Worm (Caenorhabditis elegans) whole organism, mixed stage, embryonic: ENCODE data around the gene sgn-1.

Experiments
- M03D4.4 ChIP-seq: sonication (generic microtip); optimal IDR thresholded peaks from 2 replicates; lab custom pipeline; 2017; ENCODE audit warnings: mild to moderate bottlenecking, missing genetic modification characterization, missing compliant biosample characterization
- bed-3 ChIP-seq: fragments of 200-800 bp; sonication (Bioruptor generic); optimal IDR thresholded peaks from 3 replicates; lab custom pipeline; 2018; ENCODE audit warnings: mild to moderate bottlenecking, missing genetic modification characterization, moderate library complexity, missing compliant biosample characterization
- blmp-1 ChIP-seq: fragments of 150-350 bp; optimal IDR thresholded peaks from 2 replicates; lab custom pipeline; 2014; ENCODE audit warnings: missing biosample characterization, missing genetic modification characterization
- ceh-39 ChIP-seq: fragments of 150-350 bp; optimal IDR thresholded peaks from 2 replicates; lab custom pipeline; 2014; ENCODE audit warnings: missing biosample characterization, missing genetic modification characterization
- ceh-43 ChIP-seq: fragments of 200-800 bp; sonication (Bioruptor generic); optimal IDR thresholded peaks from 2 replicates; lab custom pipeline; 2018; ENCODE audit warnings: mild to moderate bottlenecking, missing genetic modification characterization, moderate library complexity, missing compliant biosample characterization
- ceh-83 ChIP-seq: fragments of 200-800 bp; sonication (Bioruptor generic); optimal IDR thresholded peaks from 2 replicates; lab custom pipeline; 2018; ENCODE audit warnings: mild to moderate bottlenecking, missing genetic modification characterization, missing compliant biosample characterization
- ces-1 ChIP-seq: fragments of 150-350 bp; optimal IDR thresholded peaks from 2 replicates; lab custom pipeline; 2014; ENCODE audit warnings: missing biosample characterization, missing genetic modification reagents, missing genetic modification characterization
- cnd-1 ChIP-seq: fragments of 200-800 bp; sonication (Bioruptor generic); optimal IDR thresholded peaks from 2 replicates; lab custom pipeline; 2018; ENCODE audit warnings: mild to moderate bottlenecking, missing genetic modification characterization, missing compliant biosample characterization
- drap-1 ChIP-seq: fragments of 200-800 bp; sonication (Bioruptor generic); optimal IDR thresholded peaks from 3 replicates; lab custom pipeline; 2018; ENCODE audit warnings: mild to moderate bottlenecking, missing genetic modification characterization, missing compliant biosample characterization
- elt-1 ChIP-seq: sonication (generic microtip); optimal IDR thresholded peaks from 2 replicates; lab custom pipeline; 2017; ENCODE audit warnings: missing genetic modification characterization, mild to moderate bottlenecking, missing compliant biosample characterization, antibody characterized with exemption, moderate library complexity, borderline replicate concordance; ENCODE audit not compliant: insufficient read depth
- elt-3 ChIP-seq: fragments of 150-350 bp; optimal IDR thresholded peaks from 2 replicates; lab custom pipeline; 2014; ENCODE audit warnings: missing biosample characterization, missing genetic modification characterization
- flh-1 ChIP-seq: fragments of 200-800 bp; sonication (Bioruptor generic); optimal IDR thresholded peaks from 2 replicates; lab custom pipeline; 2018; ENCODE audit warnings: mild to moderate bottlenecking, missing genetic modification characterization, moderate library complexity, missing compliant biosample characterization
- ham-2 ChIP-seq: fragments of 200-800 bp; sonication (Bioruptor generic); optimal IDR thresholded peaks from 2 replicates; lab custom pipeline; 2018; ENCODE audit warnings: mild to moderate bottlenecking, missing genetic modification characterization, missing compliant biosample characterization
- hlh-1 ChIP-seq: fragments of 150-350 bp; optimal IDR thresholded peaks from 2 replicates; lab custom pipeline; 2014; ENCODE audit warnings: missing biosample characterization, missing genetic modification reagents, missing genetic modification characterization
- lin-32 ChIP-seq: fragments of 200-800 bp; sonication (Bioruptor generic); optimal IDR thresholded peaks from 2 replicates; lab custom pipeline; 2018; ENCODE audit warnings: mild to moderate bottlenecking, missing genetic modification characterization, missing compliant biosample characterization
- lsy-2 ChIP-seq: fragments of 150-350 bp; optimal IDR thresholded peaks from 2 replicates; lab custom pipeline; 2014; ENCODE audit warnings: missing biosample characterization, missing genetic modification characterization
- mab-5 ChIP-seq: fragments of 150-350 bp; optimal IDR thresholded peaks from 2 replicates; lab custom pipeline; 2014; ENCODE audit warnings: missing biosample characterization, missing genetic modification characterization
- mep-1 ChIP-seq: fragments of 150-350 bp; optimal IDR thresholded peaks from 2 replicates; lab custom pipeline; 2017; ENCODE audit warnings: missing biosample characterization, missing genetic modification reagents, missing genetic modification characterization, inconsistent platforms
- mls-2 ChIP-seq: sonication (generic microtip); optimal IDR thresholded peaks from 2 replicates; lab custom pipeline; 2016; ENCODE audit warnings: mild to moderate bottlenecking, missing genetic modification characterization, moderate library complexity, missing compliant biosample characterization
- nhr-12 ChIP-seq: fragments of 150-350 bp; optimal IDR thresholded peaks from 2 replicates; lab custom pipeline; 2014; ENCODE audit warnings: missing biosample characterization, missing genetic modification characterization
- nhr-2 ChIP-seq: fragments of 150-350 bp; optimal IDR thresholded peaks from 2 replicates; lab custom pipeline; 2014; ENCODE audit warnings: missing biosample characterization, missing genetic modification characterization
- nhr-28 ChIP-seq: fragments of 150-350 bp; optimal IDR thresholded peaks from 2 replicates; lab custom pipeline; 2014; ENCODE audit warnings: missing biosample characterization, missing genetic modification characterization
- nhr-76 ChIP-seq: sonication (generic microtip); optimal IDR thresholded peaks from 2 replicates; lab custom pipeline; 2017; ENCODE audit warnings: missing biosample characterization, missing genetic modification characterization
- pha-4 ChIP-seq: fragments of 150-350 bp; optimal IDR thresholded peaks from 2 replicates; lab custom pipeline; 2018; ENCODE audit warnings: missing biosample characterization, missing genetic modification reagents, missing genetic modification characterization
- sem-2 ChIP-seq: fragments of 200-800 bp; sonication (Bioruptor generic); optimal IDR thresholded peaks from 2 replicates; lab custom pipeline; 2018; ENCODE audit warnings: mild to moderate bottlenecking, missing genetic modification characterization, missing compliant biosample characterization
- snpc-4 ChIP-seq: fragments of 150-350 bp; optimal IDR thresholded peaks from 2 replicates; lab custom pipeline; 2014; ENCODE audit warnings: missing biosample characterization, missing genetic modification characterization
- sptf-1 ChIP-seq: sonication (generic microtip); optimal IDR thresholded peaks from 2 replicates; lab custom pipeline; 2017; ENCODE audit warnings: mild to moderate bottlenecking, missing genetic modification characterization, moderate library complexity, missing compliant biosample characterization
- tbx-8 ChIP-seq: fragments of 200-800 bp; sonication (Bioruptor generic); optimal IDR thresholded peaks from 2 replicates; lab custom pipeline; 2018; ENCODE audit warnings: mild to moderate bottlenecking, missing genetic modification characterization, moderate library complexity, missing compliant biosample characterization
- unc-120 ChIP-seq: sonication (generic microtip); optimal IDR thresholded peaks from 2 replicates; lab custom pipeline; 2017; ENCODE audit warnings: missing genetic modification characterization, missing compliant biosample characterization; ENCODE audit not compliant: poor library complexity, severe bottlenecking
- unc-39 ChIP-seq: fragments of 150-350 bp; optimal IDR thresholded peaks from 2 replicates; lab custom pipeline; 2014; ENCODE audit warnings: missing biosample characterization, missing genetic modification characterization
- unc-62 ChIP-seq: fragments of 150-350 bp; optimal IDR thresholded peaks from 2 replicates; lab custom pipeline; 2014; ENCODE audit warnings: missing biosample characterization, missing genetic modification reagents, missing genetic modification characterization
- zip-8 ChIP-seq: fragments of 150-350 bp; optimal IDR thresholded peaks from 2 replicates; lab custom pipeline; 2014; ENCODE audit warnings: missing biosample characterization, missing genetic modification characterization
- ztf-11 ChIP-seq: fragments of 150-350 bp; optimal IDR thresholded peaks from 2 replicates; lab custom pipeline; 2014; ENCODE audit warnings: missing biosample characterization, missing genetic modification characterization

Gene sgn-1

DNA sequence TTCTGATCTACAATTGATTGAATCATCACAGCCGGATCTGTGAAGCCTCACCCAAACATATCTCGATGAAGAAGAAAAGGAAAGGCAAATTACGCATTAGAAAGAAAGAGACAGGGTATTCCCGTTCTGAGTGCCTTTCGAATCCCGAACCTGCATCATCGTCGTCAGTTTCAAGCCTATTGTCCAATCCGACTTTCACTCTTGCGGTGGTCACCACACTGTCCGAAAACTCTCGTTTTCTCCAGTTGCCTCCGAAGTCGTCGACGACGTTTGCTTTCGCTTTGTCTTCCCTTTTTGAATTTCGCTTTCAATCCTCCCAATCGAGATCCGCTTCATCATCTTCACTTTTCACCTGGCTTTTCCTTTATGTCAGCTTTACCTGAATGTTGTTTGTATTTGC, 34.4 kb downstream of the sgn-1 start:
- no peak for TF ChIP-seq nhr-28 (tag; lab: Kevin White, UChicago)
- TF ChIP-seq lsy-2: no peak
- TF ChIP-seq bed-3 (GFP tag; lab: Kevin White, UChicago): no peak
- no peak for TF ChIP-seq elt-3 (tag; lab: Kevin White, UChicago)
- no peak for TF ChIP-seq cnd-1 (tag; lab: Kevin White, UChicago)
- TF ChIP-seq nhr-76 (tag; lab: Kevin White, UChicago): no peak
- no peak for TF ChIP-seq hlh-1
- TF ChIP-seq ceh-43 (GFP tag; lab: Kevin White, UChicago): no peak
- TF ChIP-seq blmp-1 (tag; lab: Kevin White, UChicago): peak; percentile 99
- peak; percentile 80 for TF ChIP-seq ham-2 (GFP tag; lab: Kevin White, UChicago)
- no peak for TF ChIP-seq mls-2
- no peak for TF ChIP-seq zip-8 (tag; lab: Kevin White, UChicago)
- no peak for TF ChIP-seq unc-39 (tag; lab: Kevin White, UChicago)
- TF ChIP-seq nhr-12: no peak
- no peak for TF ChIP-seq drap-1
- no peak for TF ChIP-seq snpc-4 (tag; lab: Kevin White, UChicago)
- TF ChIP-seq elt-1 (tag; lab: Kevin White, UChicago): peak; percentile 58
- TF ChIP-seq ceh-39 (tag; lab: Kevin White, UChicago): no peak
- TF ChIP-seq M03D4.4 (tag; lab: Kevin White, UChicago): no peak
- TF ChIP-seq ceh-83 (GFP tag; lab: Kevin White, UChicago): no peak

DNA sequence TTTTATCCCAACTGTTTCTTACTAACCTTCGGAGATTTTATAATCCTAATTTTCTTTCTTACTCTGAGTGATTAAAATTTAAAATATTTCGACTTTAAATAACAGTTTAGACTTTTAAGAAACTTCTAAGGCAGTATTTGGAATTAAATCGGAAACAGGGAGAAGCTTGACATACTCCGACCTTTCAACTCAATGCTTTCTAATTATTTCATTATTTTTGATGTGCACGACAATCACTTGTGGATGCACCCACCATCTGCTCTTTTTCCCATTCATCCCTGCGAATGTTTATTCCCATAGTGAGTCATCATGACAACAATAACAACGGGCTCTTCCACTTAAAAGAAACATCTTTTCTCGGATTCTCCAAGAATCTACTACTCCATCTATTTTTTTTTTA, 34.8 kb downstream of the sgn-1 start:
- TF ChIP-seq ces-1 (GFP tag; lab: Kevin White, UChicago) (peak; percentile 58), cnd-1 (tag; lab: Kevin White, UChicago) (peak; percentile 69), nhr-12 (no peak), lin-32 (no peak), flh-1 (GFP tag; lab: Kevin White, UChicago) (no peak), drap-1 (no peak), ham-2 (GFP tag; lab: Kevin White, UChicago) (no peak), sem-2 (GFP tag; lab: Kevin White, UChicago) (no peak), bed-3 (GFP tag; lab: Kevin White, UChicago) (no peak)

DNA sequence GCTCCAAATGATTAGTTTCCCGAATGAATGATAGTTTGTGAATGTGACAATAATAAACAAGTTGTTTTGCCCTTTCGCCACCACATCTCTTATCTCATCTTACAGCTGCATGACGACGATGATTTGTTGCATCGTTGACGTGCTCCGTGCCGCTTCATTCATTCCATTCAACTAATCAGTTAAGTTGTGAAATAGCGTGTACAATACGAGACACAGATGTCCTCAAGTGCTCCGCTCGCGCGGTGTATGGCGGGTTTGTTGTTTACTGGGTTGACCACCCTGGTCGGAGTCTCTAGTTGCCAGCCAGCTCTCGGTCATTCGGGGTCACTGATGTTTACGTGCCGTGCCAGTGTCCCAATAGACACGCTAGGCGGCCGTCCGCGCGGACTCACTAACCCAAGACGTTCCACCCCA, 35.5 kb downstream of the sgn-1 start:
- peak; percentile 32 for TF ChIP-seq mab-5
- no peak for TF ChIP-seq ceh-83 (GFP tag; lab: Kevin White, UChicago)
- peak; percentile 29 for TF ChIP-seq ceh-43 (GFP tag; lab: Kevin White, UChicago)
- peak; percentile 68 for TF ChIP-seq mls-2
- no peak for TF ChIP-seq zip-8 (tag; lab: Kevin White, UChicago)
- TF ChIP-seq nhr-12: no peak
- no peak for TF ChIP-seq elt-1 (tag; lab: Kevin White, UChicago)
- TF ChIP-seq M03D4.4 (tag; lab: Kevin White, UChicago): peak; percentile 40
- TF ChIP-seq nhr-76 (tag; lab: Kevin White, UChicago): no peak
- peak; percentile 63 for TF ChIP-seq cnd-1 (tag; lab: Kevin White, UChicago)
- TF ChIP-seq lsy-2: no peak
- peak; percentile 65 for TF ChIP-seq unc-62 (GFP tag; lab: Kevin White, UChicago)
- TF ChIP-seq unc-120 (tag; lab: Kevin White, UChicago): peak; percentile 24
- TF ChIP-seq drap-1: peak; percentile 55
- TF ChIP-seq lin-32: no peak
- peak; percentile 7 for TF ChIP-seq nhr-2 (tag; lab: Kevin White, UChicago)
- TF ChIP-seq ces-1 (GFP tag; lab: Kevin White, UChicago): peak; percentile 30
- peak; percentile 8 for TF ChIP-seq mep-1 (tag; lab: Kevin White, UChicago)
- no peak for TF ChIP-seq tbx-8 (GFP tag; lab: Kevin White, UChicago)
- TF ChIP-seq sem-2 (GFP tag; lab: Kevin White, UChicago): no peak
- TF ChIP-seq bed-3 (GFP tag; lab: Kevin White, UChicago): no peak
- TF ChIP-seq ztf-11 (tag; lab: Kevin White, UChicago): no peak
- TF ChIP-seq pha-4 (tag; lab: Kevin White, UChicago): peak; percentile 69
- TF ChIP-seq, all 35 proteins: peak for 12

DNA sequence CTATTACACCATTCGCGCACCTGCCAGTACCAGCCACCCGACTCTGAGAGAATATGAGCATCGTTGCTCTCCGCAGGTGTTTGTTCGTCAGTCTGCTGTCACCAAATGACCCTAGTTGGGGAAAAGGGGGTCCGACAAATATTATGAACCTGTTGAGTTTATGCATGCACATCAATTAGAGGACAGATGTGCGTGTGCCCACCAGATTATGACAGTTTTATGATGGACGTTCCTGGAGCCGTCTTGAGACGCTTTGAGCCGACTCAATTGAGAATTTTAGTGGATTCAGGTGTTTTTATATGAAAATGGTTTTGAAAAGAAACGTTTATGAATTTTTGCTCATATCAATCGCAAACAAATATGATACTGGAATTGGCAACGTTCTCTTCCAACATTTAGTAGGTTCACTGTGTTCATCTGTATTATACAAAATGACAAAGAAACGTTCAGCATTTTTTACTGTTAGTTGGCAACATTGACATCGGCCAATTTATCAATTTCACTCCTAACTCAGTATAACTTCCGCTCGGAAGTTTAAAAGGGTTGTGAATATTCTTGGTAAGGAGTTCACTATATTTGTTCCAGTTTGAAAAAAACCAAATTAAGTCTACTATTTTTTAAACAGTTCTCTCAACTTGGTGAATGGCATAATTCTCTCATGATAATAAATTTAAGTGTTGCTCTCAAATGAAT, 36.1 kb downstream of the sgn-1 start:
- TF ChIP-seq unc-120 (tag; lab: Kevin White, UChicago) (peak; percentile 1), flh-1 (GFP tag; lab: Kevin White, UChicago) (no peak), ceh-39 (tag; lab: Kevin White, UChicago) (no peak), ces-1 (GFP tag; lab: Kevin White, UChicago) (no peak), unc-62 (GFP tag; lab: Kevin White, UChicago) (peak; percentile 78), ham-2 (GFP tag; lab: Kevin White, UChicago) (no peak), cnd-1 (tag; lab: Kevin White, UChicago) (peak; percentile 59), elt-1 (tag; lab: Kevin White, UChicago) (no peak), nhr-28 (tag; lab: Kevin White, UChicago) (no peak), nhr-2 (tag; lab: Kevin White, UChicago) (peak; percentile 86), ceh-83 (GFP tag; lab: Kevin White, UChicago) (no peak), sem-2 (GFP tag; lab: Kevin White, UChicago) (no peak), nhr-76 (tag; lab: Kevin White, UChicago) (no peak), ceh-43 (GFP tag; lab: Kevin White, UChicago) (no peak), hlh-1 (peak; percentile 41), sptf-1 (tag; lab: Kevin White, UChicago) (no peak), lsy-2 (no peak), mls-2 (no peak)
